Fruit fly (Drosophila melanogaster) whole organism, adult: ENCODE results near the gene CG13896.

Source experiments
- CG11617 ChIP-seq: fragments of 200-800 bp; sonication (Bioruptor generic); optimal IDR thresholded peaks from 2 replicates; lab custom pipeline; 2017; ENCODE audit warnings: mild to moderate bottlenecking, missing biosample characterization, missing genetic modification reagents, missing genetic modification characterization
- bab1 ChIP-seq: fragments of 200-800 bp; sonication (Bioruptor generic); optimal IDR thresholded peaks from 3 replicates; lab custom pipeline; 2019; ENCODE audit warnings: missing biosample characterization, mild to moderate bottlenecking, missing genetic modification characterization, moderate library complexity
- cic ChIP-seq: fragments of 200-800 bp; sonication (Bioruptor generic); optimal IDR thresholded peaks from 2 replicates; lab custom pipeline; 2017; ENCODE audit warnings: missing biosample characterization, mild to moderate bottlenecking, missing genetic modification characterization, moderate library complexity
- cnc ChIP-seq, 2 experiments: fragments of >200 bp; optimal IDR thresholded peaks; 2 replicates each; lab custom pipeline; 2017
- kay ChIP-seq: fragments of 200-800 bp; sonication (Bioruptor generic); peaks from one replicate; lab custom pipeline; 2016; ENCODE audit warnings: missing biosample characterization, missing genetic modification characterization, borderline replicate concordance
- tj ChIP-seq: fragments of 200-800 bp; sonication (Bioruptor generic); optimal IDR thresholded peaks from 3 replicates; lab custom pipeline; 2017; ENCODE audit warnings: missing biosample characterization, mild to moderate bottlenecking, missing genetic modification characterization, moderate library complexity

DNA sequence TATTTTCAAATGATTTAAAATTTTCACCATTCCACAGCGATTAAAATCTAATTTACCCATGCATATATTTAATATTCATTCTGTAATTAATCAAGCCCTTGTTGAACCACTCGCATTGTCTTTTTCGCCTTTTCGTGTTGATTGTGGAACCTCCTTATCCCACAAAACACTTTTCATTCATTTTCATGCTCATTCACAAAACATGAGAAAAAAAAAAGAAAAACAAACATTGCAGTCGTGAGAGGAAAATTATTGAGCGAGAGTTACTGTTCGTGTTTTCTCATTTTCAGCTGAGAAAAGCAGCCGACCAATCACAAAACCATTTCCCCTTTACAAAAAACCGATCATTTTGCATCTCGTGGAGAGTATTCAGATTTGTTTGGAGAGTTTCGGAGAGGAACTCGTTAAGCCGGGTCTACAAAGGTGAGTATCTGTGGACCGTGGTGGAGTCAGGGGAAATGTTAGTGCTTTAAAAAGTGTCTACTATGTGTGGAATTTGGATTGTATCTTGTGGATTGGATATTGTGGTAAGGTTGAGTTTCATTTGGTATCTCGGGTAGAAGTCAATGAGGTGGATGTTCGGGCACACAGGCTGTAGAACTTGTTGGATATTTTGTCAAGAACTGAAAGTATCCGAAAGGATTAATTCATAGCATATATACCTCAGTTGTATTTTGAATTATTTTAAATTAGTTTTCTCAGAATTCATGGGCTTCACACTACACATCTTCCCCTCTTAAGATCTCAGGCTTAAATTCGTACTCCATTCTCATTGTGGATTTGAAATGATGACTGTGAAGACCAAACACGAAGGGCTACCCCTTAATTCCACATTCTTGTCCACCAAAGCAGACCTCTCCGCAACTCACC is 36.9 kb upstream of the CG13896 start:
- no peak for TF ChIP-seq bab1 (GFP tag; lab: Kevin White, UChicago)
- no peak for TF ChIP-seq CG11617 (GFP tag; lab: Kevin White, UChicago)
- no peak for TF ChIP-seq tj (GFP tag; lab: Kevin White, UChicago)
- TF ChIP-seq cnc (optimal IDR thresholded peaks at IDR 0.05; lab: Kevin White, UChicago), result no peak
- peak; percentile 91 for TF ChIP-seq kay (GFP tag; lab: Kevin White, UChicago)
- peak; percentile 81 for TF ChIP-seq cic (GFP tag; lab: Kevin White, UChicago)
